Fruit fly (Drosophila melanogaster): Measurements from ENCODE around the gene CG43386.
A peak's percentile ranks its signal among the peaks of the same experiment; 100 is the strongest.

The CG43386 gene

DNA sequence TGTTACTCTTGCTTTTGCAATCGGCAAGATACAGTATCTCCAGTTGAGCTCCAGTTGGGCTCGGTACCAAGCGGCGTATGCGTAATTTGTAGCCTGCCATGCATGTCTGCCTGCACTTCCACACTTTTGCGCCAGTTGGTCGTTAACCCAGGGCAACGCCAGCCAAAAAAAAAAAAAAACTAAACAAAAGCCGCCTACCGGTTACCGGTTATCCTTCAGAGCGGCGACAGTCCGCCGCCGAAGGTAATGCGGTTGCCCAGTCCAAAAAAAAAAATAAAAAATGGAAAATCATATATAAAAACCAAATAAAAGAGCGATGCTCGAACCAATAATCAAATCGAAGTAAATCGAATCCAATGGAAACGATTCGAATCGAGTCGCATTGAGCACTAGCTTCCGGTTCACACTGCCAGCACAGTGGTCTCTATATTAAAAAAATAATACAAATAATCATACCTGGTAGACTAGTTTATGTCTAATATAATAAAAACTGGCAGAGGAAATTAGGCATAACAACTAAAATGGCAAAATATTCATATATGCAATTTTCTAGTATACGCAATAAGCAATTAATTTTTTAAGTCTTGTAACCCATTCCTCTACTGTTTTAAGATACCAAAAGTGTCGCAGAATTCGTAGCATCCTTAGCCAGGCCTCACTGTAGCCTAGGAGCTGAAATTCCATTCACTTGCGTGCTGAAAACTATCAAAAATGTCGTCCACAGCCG, 10.3 kb upstream of the CG43386 start (continued):
- TF ChIP-seq CG6272 (GFP tag; IDR thresholded peaks at IDR 0.05) (0 out of 2 replicates have a peak, but pooled peaks have one; percentile 27), CG18011 (GFP tag; optimal IDR thresholded peaks at IDR 0.05) (no peak), fd64A (GFP tag; optimal IDR thresholded peaks at IDR 0.05) (no peak), CG4404 (GFP tag; IDR thresholded peaks at IDR 0.05) (no peak), fu2 (GFP tag; optimal IDR thresholded peaks at IDR 0.05) (no peak), Dip3 (GFP tag; optimal IDR thresholded peaks at IDR 0.05) (no peak), NC2α (GFP tag; optimal IDR thresholded peaks at IDR 0.05) (no peak), Rfx (GFP tag; IDR thresholded peaks at IDR 0.05) (peak; percentile 45; the same call in 1 of the 2 replicates), CG1233 (GFP tag; optimal IDR thresholded peaks at IDR 0.05) (no peak), CG12299 (tag; optimal IDR thresholded peaks at IDR 0.05) (no peak), CG7987 (GFP tag; optimal IDR thresholded peaks at IDR 0.05) (no peak), CG9932 (GFP tag; IDR thresholded peaks at IDR 0.05) (no peak), CG9876 (GFP tag; optimal IDR thresholded peaks at IDR 0.05) (no peak), so (GFP tag; IDR thresholded peaks at IDR 0.05) (0 out of 3 replicates have a peak, but pooled peaks have one; percentile 29), B-H1 (GFP tag; IDR thresholded peaks at IDR 0.05) (no peak), Hr3 (GFP tag; optimal IDR thresholded peaks at IDR 0.05) (no peak), klu (GFP tag; IDR thresholded peaks at IDR 0.05) (no peak), CG11504 (tag; optimal IDR thresholded peaks at IDR 0.05) (peak; percentile 33), CG4617 (GFP tag; optimal IDR thresholded peaks at IDR 0.05; ENCODE audit: borderline replicate concordance) (no peak), CoRest (tag; optimal IDR thresholded peaks at IDR 0.05) (peak; percentile 40), ara (GFP tag; IDR thresholded peaks at IDR 0.05) (no peak), CG14014 (GFP tag; IDR thresholded peaks at IDR 0.05) (peak; percentile 46; the same call in 1 of the 2 replicates), exex (tag; optimal IDR thresholded peaks at IDR 0.05) (no peak), CG2116 (GFP tag; optimal IDR thresholded peaks at IDR 0.05) (no peak), CG12155 (GFP tag; optimal IDR thresholded peaks at IDR 0.05) (no peak), Blimp-1 (GFP tag; optimal IDR thresholded peaks at IDR 0.05) (no peak), shn (GFP tag; optimal IDR thresholded peaks at IDR 0.05) (no peak), hkb (optimal IDR thresholded peaks at IDR 0.05) (no peak), hkb (GFP tag; IDR thresholded peaks at IDR 0.05) (no peak), CG3407 (GFP tag; optimal IDR thresholded peaks at IDR 0.05) (no peak), salm (tag; optimal IDR thresholded peaks at IDR 0.05) (no peak), jing (GFP tag; optimal IDR thresholded peaks at IDR 0.05) (no peak), Elba2 (GFP tag; optimal IDR thresholded peaks at IDR 0.05) (no peak), CG1024 (GFP tag; IDR thresholded peaks at IDR 0.05) (no peak), Hr51 (GFP tag; optimal IDR thresholded peaks at IDR 0.05) (peak in 1 of 2 experiments; percentile 30), Sox102F (GFP tag; optimal IDR thresholded peaks at IDR 0.05) (no peak), mld (GFP tag; IDR thresholded peaks at IDR 0.05; ENCODE audit: partially characterized antibody) (no peak), CG31388 (GFP tag; optimal IDR thresholded peaks at IDR 0.05) (no peak), CG4820 (GFP tag; optimal IDR thresholded peaks at IDR 0.05) (no peak), Dll (GFP tag; IDR thresholded peaks at IDR 0.05; ENCODE audit: partially characterized antibody) (no peak), Meics (GFP tag; optimal IDR thresholded peaks at IDR 0.05) (peak; percentile 10), CG7357 (GFP tag; IDR thresholded peaks at IDR 0.05) (0 out of 3 replicates have a peak, but pooled peaks have one; percentile 30), C15 (GFP tag; IDR thresholded peaks at IDR 0.05) (no peak), H15 (GFP tag; IDR thresholded peaks at IDR 0.05) (no peak), dysf (GFP tag; IDR thresholded peaks at IDR 0.05) (peak; percentile 75; the same call in 2 of the 3 replicates), E2f1 (GFP tag; IDR thresholded peaks at IDR 0.05) (0 out of 2 replicates have a peak, but pooled peaks have one; percentile 11), CG13296 (GFP tag; optimal IDR thresholded peaks at IDR 0.05) (peak; percentile 68), sob (GFP tag; IDR thresholded peaks at IDR 0.05) (no peak), CG32532 (GFP tag; IDR thresholded peaks at IDR 0.05) (0 out of 2 replicates have a peak, but pooled peaks have one; percentile 8), CG2712 (tag; optimal IDR thresholded peaks at IDR 0.05) (no peak)
